Fruit fly (Drosophila melanogaster) Kc167 (cell line): ENCODE data around the gene CG13937.

Experiments
- Myc ChIP-seq: fragments of >200 bp; optimal IDR thresholded peaks from 2 replicates; lab custom pipeline; 2017; ENCODE audit warnings: missing external identifiers
- h ChIP-seq: fragments of >200 bp; optimal IDR thresholded peaks from 3 replicates; lab custom pipeline; 2018; ENCODE audit warnings: missing external identifiers
- psq ChIP-seq: fragments of >200 bp; optimal IDR thresholded peaks from 2 replicates; lab custom pipeline; 2017; ENCODE audit warnings: missing external identifiers

DNA sequence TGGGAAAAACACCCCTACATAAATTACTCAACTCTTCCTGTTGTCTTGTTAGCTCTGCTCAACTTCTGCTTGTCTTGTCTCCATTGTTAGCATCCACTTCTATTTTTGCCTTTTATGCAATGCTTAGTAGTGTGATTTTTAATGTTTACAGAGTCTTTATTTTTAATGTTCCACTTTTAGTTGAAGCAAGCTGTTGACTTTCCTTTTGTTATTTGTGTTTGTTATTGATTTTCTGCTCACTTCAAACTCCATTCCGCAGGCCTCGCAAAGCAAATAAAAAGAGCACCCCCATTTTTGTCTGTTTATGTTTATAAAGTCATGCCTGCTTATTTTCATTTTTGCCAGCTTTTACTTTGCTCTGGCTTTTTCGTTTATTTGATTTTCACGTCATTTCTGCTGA is 922 bp downstream of the CG13937 start:
- TF ChIP-seq h (lab: Kevin White, UChicago) (no peak), psq (lab: Kevin White, UChicago) (no peak), Myc (lab: Kevin White, UChicago) (no peak)
